Fruit fly (Drosophila melanogaster) whole organism, pupa: ENCODE measurements around the gene CG11158.

Source experiments
- CG13204 ChIP-seq: fragments of 200-800 bp; sonication (Bioruptor generic); optimal IDR thresholded peaks from 2 replicates; lab custom pipeline; 2018; ENCODE audit warnings: missing biosample characterization, mild to moderate bottlenecking, missing genetic modification characterization, moderate library complexity
- Pif1A ChIP-seq: fragments of 200-800 bp; sonication (Bioruptor generic); optimal IDR thresholded peaks from 3 replicates; lab custom pipeline; 2016; ENCODE audit warnings: missing biosample characterization, missing genetic modification characterization
- Pif1B ChIP-seq: fragments of 200-800 bp; sonication (Bioruptor generic); optimal IDR thresholded peaks from 3 replicates; lab custom pipeline; 2016; ENCODE audit warnings: missing biosample characterization, missing genetic modification characterization
- fd96Ca ChIP-seq: fragments of 200-800 bp; sonication (Bioruptor generic); IDR thresholded peaks from 3 replicates; pipeline ENCODE4 v1.3.6; 2022; ENCODE audit warnings: missing biosample characterization, missing genetic modification characterization

DNA sequence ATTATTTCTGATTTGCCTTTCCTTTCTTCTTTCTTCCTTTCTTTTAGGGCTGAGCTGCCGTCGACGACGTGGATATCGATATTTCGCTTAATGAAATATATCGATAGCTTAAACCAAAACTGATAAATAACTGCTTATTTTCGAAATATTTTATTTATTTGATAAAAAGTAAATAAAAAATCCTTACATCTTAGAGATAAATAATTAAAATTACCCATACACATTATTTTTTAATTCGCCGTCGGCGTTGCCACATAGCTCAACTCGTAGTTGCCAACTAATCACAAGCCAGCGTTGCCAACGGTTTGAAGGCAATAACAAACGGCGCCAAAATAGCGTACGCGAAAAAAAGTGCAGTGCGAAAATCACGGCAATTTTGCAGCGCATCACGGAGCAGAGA, 39.2 kb downstream of the CG11158 start, which contains the start of the genes Mrgn1 and mus101:
- TF ChIP-seq Pif1B (GFP tag; lab: Kevin White, UChicago) (no peak), fd96Ca (GFP tag; lab: Robert Waterston, UW) (no peak), CG13204 (GFP tag; lab: Kevin White, UChicago) (no peak), Pif1A (GFP tag; lab: Kevin White, UChicago) (no peak)
